Fruit fly (Drosophila melanogaster): ENCODE measurements around the gene Nedd8.

DNA sequence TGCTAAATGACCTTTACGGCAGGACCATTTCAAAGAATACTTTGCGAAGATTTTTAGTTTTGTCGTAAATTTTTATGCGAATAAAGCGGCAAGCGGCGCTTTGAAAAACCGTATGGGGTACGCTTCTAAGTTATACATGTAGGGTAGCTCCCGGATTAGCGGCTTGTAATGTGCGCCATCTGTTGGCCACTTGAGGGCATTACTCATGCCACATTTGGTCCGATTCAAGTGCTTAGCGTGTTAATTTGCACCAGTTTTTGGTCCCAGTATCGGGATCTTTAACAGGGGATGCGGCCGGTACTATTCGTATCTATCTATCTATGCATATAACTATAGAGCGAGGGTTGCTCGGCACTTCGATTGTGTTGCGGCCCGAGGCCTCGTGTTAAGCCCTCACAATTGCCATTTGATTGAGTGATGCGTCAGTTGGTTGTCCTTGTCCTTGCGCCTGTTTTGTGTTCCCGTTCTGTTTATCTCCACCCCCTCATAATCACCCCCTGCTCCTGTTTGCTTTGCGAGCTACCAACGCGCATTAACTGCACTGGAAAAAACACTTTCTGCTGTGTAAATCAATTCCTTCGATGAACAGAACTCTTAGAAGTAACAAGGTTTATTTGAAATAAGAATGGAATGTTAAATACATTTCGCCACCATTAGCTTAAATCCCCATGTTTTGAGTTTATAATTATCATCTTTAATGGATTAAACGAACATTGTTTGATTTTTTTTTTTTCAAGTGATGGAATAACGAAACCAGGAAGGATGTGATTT lies 21.1 kb downstream of the Nedd8 start:
- TF ChIP-seq pan (optimal IDR thresholded peaks at IDR 0.05): no peak
- TF ChIP-seq Dll (optimal IDR thresholded peaks at IDR 0.05): no peak
- no peak for TF ChIP-seq usp (GFP tag; optimal IDR thresholded peaks at IDR 0.05)

All from whole organism.